Worm (Caenorhabditis elegans): ENCODE measurements around the gene scl-2.

Gene scl-2

DNA sequence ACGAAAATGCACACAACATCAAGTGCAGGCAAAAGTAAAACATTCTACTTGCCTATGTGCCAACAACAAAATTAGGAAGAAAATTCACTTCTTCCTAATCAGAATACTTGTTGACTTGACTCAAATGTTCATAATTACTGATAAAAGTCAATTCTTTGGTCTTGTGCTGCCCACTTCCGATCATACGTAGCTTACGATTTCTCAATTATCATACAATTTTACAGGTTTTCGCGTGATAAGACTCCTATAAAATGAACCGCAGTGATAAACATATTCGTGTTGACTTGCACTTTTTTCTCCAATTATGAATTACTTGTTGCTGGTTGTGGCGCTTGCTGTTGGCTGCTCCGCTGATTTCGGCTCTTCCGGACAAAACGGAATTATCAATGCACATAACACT is at the start of gene scl-2:
Gene scl-2, plus strand, starts transcription at position 293 of the 400 bp plus-strand sequence.
- no peak for TF ChIP-seq nhr-11 (tag; optimal IDR thresholded peaks at IDR 0.05)
- TF ChIP-seq dve-1 (tag; optimal IDR thresholded peaks at IDR 0.05), result no peak
- no peak for TF ChIP-seq ceh-34 (tag; optimal IDR thresholded peaks at IDR 0.05)
- no peak for TF ChIP-seq ama-1 (optimal IDR thresholded peaks at IDR 0.05)
- no peak for TF ChIP-seq hlh-30 (tag; optimal IDR thresholded peaks at IDR 0.05; ENCODE audit: insufficient read depth)
- TF ChIP-seq lin-11 (tag; optimal IDR thresholded peaks at IDR 0.05), result no peak

DNA sequence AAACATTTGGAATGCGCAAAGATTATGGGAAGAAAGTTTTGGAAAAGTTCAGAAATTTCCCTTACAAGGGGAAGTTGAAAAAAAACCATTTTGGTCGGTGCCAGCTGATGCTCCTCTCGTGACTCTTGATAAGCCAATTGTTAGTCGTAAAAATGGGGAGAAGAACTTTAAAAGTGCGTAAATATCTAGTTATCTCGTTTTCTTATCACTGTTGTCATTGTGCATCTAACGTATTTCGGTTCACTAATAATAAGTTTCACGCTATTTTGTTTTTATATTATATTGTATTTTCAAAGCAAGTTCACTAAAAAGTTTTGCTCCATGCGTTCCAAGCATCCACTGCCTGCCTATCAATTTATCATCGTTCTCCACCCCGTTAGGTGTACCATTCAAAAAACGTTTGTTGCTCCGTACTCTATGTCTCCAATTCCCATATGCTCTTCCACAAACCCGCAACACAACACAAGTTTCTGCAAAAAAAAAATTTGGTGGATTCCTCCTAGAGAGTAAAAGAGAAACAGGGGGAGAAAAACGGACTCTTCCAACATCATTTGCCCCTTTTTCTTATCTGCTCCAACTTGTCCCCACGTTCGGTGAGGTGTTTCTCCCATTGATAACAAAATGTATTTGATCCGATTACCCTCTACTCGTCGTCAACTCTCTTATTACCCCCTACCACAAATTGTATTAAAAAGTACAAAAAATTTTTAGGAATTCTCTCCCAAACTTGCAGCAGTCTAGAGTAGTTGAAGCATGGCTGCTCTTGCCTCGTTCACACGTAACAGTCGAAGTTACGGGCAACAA is 48.9 kb upstream of the scl-2 start, which contains the start of gene mbk-2:
Gene mbk-2, plus strand, starts transcription at position 754 of the 804 bp plus-strand sequence.
- TF ChIP-seq ama-1 (optimal IDR thresholded peaks at IDR 0.05) (no peak), fkh-10 (GFP tag; optimal IDR thresholded peaks at IDR 0.05) (no peak), elt-2 (tag; optimal IDR thresholded peaks at IDR 0.05) (peak; percentile 53)

DNA sequence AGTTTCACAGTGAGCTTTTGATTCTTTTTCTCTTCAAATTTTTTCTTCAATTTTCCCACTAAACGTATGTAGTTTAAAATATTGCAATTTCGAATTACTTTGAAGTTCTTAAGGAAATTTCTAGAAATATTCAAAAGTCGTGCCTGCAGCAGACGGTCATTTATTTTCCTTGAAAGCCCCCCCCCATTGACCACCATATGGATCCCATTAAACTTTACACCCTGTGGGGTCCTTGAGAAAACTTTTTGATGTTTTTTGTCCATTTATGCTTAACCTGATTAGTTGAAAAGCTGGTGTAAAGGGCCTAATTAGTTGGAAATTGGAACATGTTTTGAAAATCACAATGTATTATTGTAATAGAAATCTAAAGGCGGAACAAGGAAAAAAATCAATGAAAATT is 48.0 kb upstream of the scl-2 start:
- TF ChIP-seq fkh-10 (GFP tag; optimal IDR thresholded peaks at IDR 0.05) (no peak), ttx-3 (tag; optimal IDR thresholded peaks at IDR 0.05) (no peak), F13H6.1 (tag; optimal IDR thresholded peaks at IDR 0.05) (no peak), ceh-9 (tag; optimal IDR thresholded peaks at IDR 0.05) (no peak), ceh-31 (tag; optimal IDR thresholded peaks at IDR 0.05) (no peak), pros-1 (tag; optimal IDR thresholded peaks at IDR 0.05) (no peak), ceh-6 (GFP tag; optimal IDR thresholded peaks at IDR 0.05) (no peak), Y22D7AL.16 (tag; optimal IDR thresholded peaks at IDR 0.05) (no peak), sdc-2 (tag; optimal IDR thresholded peaks at IDR 0.05) (no peak), elt-2 (tag; optimal IDR thresholded peaks at IDR 0.05) (no peak)

DNA sequence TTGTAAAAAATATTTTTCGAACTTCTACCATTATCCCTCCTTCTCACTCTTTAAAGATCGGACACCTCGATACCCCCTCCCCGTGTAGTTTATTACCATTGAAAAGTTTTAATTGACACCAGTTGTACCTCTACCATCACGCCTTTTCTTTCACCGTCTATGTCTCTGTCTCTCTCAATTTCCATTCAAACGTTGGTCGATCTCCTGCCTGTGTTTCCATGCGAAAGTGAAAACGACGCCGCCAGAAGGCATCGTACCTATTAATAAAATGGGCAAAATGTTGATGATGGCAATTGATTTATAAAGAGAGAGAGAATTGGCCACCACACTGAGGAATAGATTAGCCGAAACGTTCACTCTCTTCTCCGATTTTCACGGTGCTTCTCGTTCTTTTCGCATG is 44.3 kb upstream of the scl-2 start:
- TF ChIP-seq unc-42 (tag; optimal IDR thresholded peaks at IDR 0.05), result no peak
- TF ChIP-seq C38D4.7 (GFP tag; optimal IDR thresholded peaks at IDR 0.05), result no peak
- TF ChIP-seq K02D7.2 (tag; optimal IDR thresholded peaks at IDR 0.05), result no peak
- TF ChIP-seq ama-1 (optimal IDR thresholded peaks at IDR 0.05), result no peak
- no peak for TF ChIP-seq ets-4 (tag; optimal IDR thresholded peaks at IDR 0.05)
- TF ChIP-seq pros-1 (tag; optimal IDR thresholded peaks at IDR 0.05), result peak; percentile 37
- no peak for TF ChIP-seq ref-2 (tag; optimal IDR thresholded peaks at IDR 0.05)
- peak; percentile 67 for TF ChIP-seq ceh-31 (tag; optimal IDR thresholded peaks at IDR 0.05)

DNA sequence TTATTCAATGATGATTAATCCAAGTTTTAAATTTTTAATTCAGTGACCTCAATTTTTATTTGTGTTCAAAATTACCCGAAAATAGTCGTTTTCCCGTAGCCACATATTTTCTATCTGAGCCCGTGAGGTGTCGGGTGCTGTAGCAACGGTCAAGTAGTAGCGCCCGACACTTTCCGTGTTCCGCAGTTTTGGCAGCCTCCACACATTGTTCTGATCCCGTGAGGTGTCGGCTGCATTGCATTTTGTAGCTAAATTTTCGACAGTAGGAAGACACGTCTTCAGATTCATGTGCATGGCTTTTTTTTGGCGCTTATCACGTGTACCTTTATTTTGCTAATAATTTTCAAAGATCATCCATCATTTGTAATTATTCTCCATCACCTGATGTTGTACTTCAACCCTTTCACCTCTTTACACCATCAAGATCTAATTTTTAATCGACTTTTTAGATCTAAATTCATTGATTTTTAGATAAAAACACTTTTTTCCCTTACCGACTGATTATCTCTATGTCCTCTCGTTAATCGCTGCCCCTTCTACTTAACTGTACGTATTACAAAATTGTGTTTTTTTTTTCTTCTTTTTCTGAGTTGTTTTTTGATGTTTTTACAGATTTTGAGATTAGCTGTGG is 43.7 kb upstream of the scl-2 start:
- TF ChIP-seq ceh-22 (tag; optimal IDR thresholded peaks at IDR 0.05) (no peak), K09A11.1 (tag; optimal IDR thresholded peaks at IDR 0.05; ENCODE audit: insufficient read depth) (no peak), ceh-45 (GFP tag; IDR thresholded peaks at IDR 0.05) (no peak), fkh-6 (tag; optimal IDR thresholded peaks at IDR 0.05) (no peak), nhr-11 (tag; optimal IDR thresholded peaks at IDR 0.05) (no peak), eyg-1 (tag; optimal IDR thresholded peaks at IDR 0.05) (no peak), tbx-7 (tag; optimal IDR thresholded peaks at IDR 0.05) (no peak), ceh-2 (tag; optimal IDR thresholded peaks at IDR 0.05) (no peak), ceh-48 (tag; optimal IDR thresholded peaks at IDR 0.05) (no peak), ceh-31 (tag; optimal IDR thresholded peaks at IDR 0.05) (no peak)

DNA sequence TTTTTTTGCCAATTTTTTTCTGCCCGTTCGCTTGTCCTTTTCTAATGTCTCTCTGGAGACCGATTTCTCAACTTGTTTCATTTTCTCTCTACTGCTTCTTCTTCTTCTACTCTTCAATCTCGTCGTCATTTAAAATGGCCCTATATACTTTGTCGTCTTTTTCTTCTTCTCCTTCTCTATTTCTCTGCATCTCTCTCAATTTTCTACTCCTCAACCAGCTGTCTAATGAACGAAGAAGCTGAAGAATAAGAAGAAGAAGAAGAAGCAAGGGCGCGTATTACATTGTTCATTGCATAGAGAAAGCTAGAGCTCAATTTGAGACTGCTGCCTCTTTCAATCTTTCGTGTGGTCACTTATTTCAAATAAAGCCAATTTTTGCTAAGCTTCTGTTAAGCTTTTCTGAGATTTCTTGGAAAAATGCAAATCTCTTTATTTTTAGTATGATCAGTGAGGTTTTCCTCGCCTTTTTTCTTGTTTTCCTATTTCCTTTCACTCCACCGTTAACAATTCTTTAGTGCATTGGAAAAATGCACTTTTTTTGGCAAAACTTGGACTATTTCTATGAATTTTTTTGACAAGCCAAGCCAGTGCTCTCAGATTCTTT is 41.6 kb upstream of the scl-2 start:
- TF ChIP-seq elt-4 (tag; optimal IDR thresholded peaks at IDR 0.05) (no peak), eyg-1 (tag; optimal IDR thresholded peaks at IDR 0.05) (no peak), mec-3 (tag; optimal IDR thresholded peaks at IDR 0.05; ENCODE audit: borderline replicate concordance) (no peak), unc-55 (GFP tag; optimal IDR thresholded peaks at IDR 0.05) (peak; percentile 79), pax-1 (tag; optimal IDR thresholded peaks at IDR 0.05) (no peak), unc-42 (tag; optimal IDR thresholded peaks at IDR 0.05) (peak; percentile 56), ceh-31 (tag; optimal IDR thresholded peaks at IDR 0.05) (peak; percentile 27), unc-86 (tag; optimal IDR thresholded peaks at IDR 0.05) (no peak), ref-2 (tag; optimal IDR thresholded peaks at IDR 0.05) (no peak), pha-4 (tag; optimal IDR thresholded peaks at IDR 0.05) (no peak), sdc-2 (tag; optimal IDR thresholded peaks at IDR 0.05) (no peak), T23F11.4 (GFP tag; optimal IDR thresholded peaks at IDR 0.05) (no peak), unc-3 (GFP tag; conservative IDR thresholded peaks at IDR 0.05) (no peak), unc-3 (tag; optimal IDR thresholded peaks at IDR 0.05) (no peak), ceh-48 (tag; optimal IDR thresholded peaks at IDR 0.05) (no peak), elt-2 (tag; optimal IDR thresholded peaks at IDR 0.05) (no peak), gmeb-2 (tag; optimal IDR thresholded peaks at IDR 0.05) (no peak), nhr-232 (tag; optimal IDR thresholded peaks at IDR 0.05) (no peak)

All from whole organism, late embryonic.